Fruit fly (Drosophila melanogaster) whole organism, embryonic: ENCODE results near the gene CG31287.
A peak's percentile ranks its signal among the peaks of the same experiment; 100 is the strongest.

ENCODE experiments used
- Aef1 ChIP-seq: fragments of 200-800 bp; sonication (Bioruptor generic); IDR thresholded peaks from 3 replicates; pipeline ENCODE4 v1.3.6; 2022; ENCODE audit warnings: missing biosample characterization, missing genetic modification characterization
- Antp ChIP-seq: fragments of 200-800 bp; sonication (Bioruptor generic); optimal IDR thresholded peaks from 3 replicates; lab custom pipeline; 2016; ENCODE audit warnings: missing biosample characterization, missing genetic modification characterization
- Blimp-1 ChIP-seq: fragments of 200-800 bp; sonication (Bioruptor generic); optimal IDR thresholded peaks from 3 replicates; lab custom pipeline; 2018; ENCODE audit warnings: missing biosample characterization, missing genetic modification characterization, mild to moderate bottlenecking, moderate library complexity, missing genetic modification reagents
- CG10543 ChIP-seq: fragments of 200-800 bp; sonication (Bioruptor generic); optimal IDR thresholded peaks from 3 replicates; lab custom pipeline; 2017; ENCODE audit warnings: missing biosample characterization, mild to moderate bottlenecking, missing genetic modification characterization, moderate library complexity
- CG10959 ChIP-seq: fragments of 200-800 bp; sonication (Bioruptor generic); IDR thresholded peaks from 2 replicates; pipeline ENCODE4 v1.3.6; 2022; ENCODE audit warnings: missing biosample characterization, missing genetic modification characterization
- CG11560 ChIP-seq: fragments of 200-800 bp; sonication (Bioruptor generic); IDR thresholded peaks from 3 replicates; pipeline ENCODE4 v1.3.6; 2022; ENCODE audit warnings: missing biosample characterization, missing genetic modification characterization
- CG11723 ChIP-seq: fragments of 200-800 bp; sonication (Bioruptor generic); optimal IDR thresholded peaks from 2 replicates; lab custom pipeline; 2017; ENCODE audit warnings: missing biosample characterization, mild to moderate bottlenecking, missing genetic modification characterization
- CG12104 ChIP-seq: fragments of 200-800 bp; sonication (Bioruptor generic); optimal IDR thresholded peaks from 3 replicates; lab custom pipeline; 2016; ENCODE audit warnings: missing biosample characterization, missing genetic modification characterization
- CG12219 ChIP-seq: fragments of 200-800 bp; sonication (Bioruptor generic); optimal IDR thresholded peaks from 3 replicates; lab custom pipeline; 2018; ENCODE audit warnings: missing biosample characterization, mild to moderate bottlenecking, missing genetic modification characterization
- CG12391 ChIP-seq: fragments of 200-800 bp; sonication (Bioruptor generic); optimal IDR thresholded peaks from 3 replicates; lab custom pipeline; 2018; ENCODE audit warnings: missing biosample characterization, mild to moderate bottlenecking, missing genetic modification characterization, moderate library complexity
- CG15073 ChIP-seq: fragments of 200-800 bp; sonication (Bioruptor generic); optimal IDR thresholded peaks from 2 replicates; lab custom pipeline; 2016; ENCODE audit warnings: missing biosample characterization, missing genetic modification characterization
- CG15601 ChIP-seq: fragments of 200-800 bp; sonication (Bioruptor generic); optimal IDR thresholded peaks from 3 replicates; lab custom pipeline; 2019; ENCODE audit warnings: missing biosample characterization, mild to moderate bottlenecking, missing genetic modification characterization, moderate library complexity
- CG1792 ChIP-seq: fragments of 200-800 bp; sonication (Bioruptor generic); optimal IDR thresholded peaks from 2 replicates; lab custom pipeline; 2016; ENCODE audit warnings: missing biosample characterization, missing genetic modification characterization
- CG2199 ChIP-seq: fragments of 200-800 bp; sonication (Bioruptor generic); IDR thresholded peaks from 3 replicates; pipeline ENCODE4 v1.3.6; 2022; ENCODE audit warnings: missing biosample characterization, missing genetic modification characterization
- CG2712 ChIP-seq: fragments of 200-800 bp; optimal IDR thresholded peaks from 3 replicates; lab custom pipeline; 2019; ENCODE audit warnings: missing biosample characterization, mild to moderate bottlenecking, missing genetic modification characterization, moderate library complexity
- CG2875 ChIP-seq: fragments of 200-800 bp; sonication (Bioruptor generic); optimal IDR thresholded peaks from 2 replicates; lab custom pipeline; 2017; ENCODE audit warnings: missing biosample characterization, mild to moderate bottlenecking, missing genetic modification characterization, missing genetic modification reagents
- CG31224 ChIP-seq: fragments of 200-800 bp; sonication (Bioruptor generic); IDR thresholded peaks from 2 replicates; pipeline ENCODE4 v1.3.6; 2022; ENCODE audit warnings: missing biosample characterization, missing genetic modification characterization
- CG34422 ChIP-seq: fragments of 200-800 bp; sonication (Bioruptor generic); IDR thresholded peaks from 3 replicates; pipeline ENCODE4 v1.3.6; 2022; ENCODE audit warnings: missing biosample characterization, missing genetic modification characterization
- CG6272 ChIP-seq: fragments of 200-800 bp; sonication (Bioruptor generic); IDR thresholded peaks from 2 replicates; pipeline ENCODE4 v1.3.6; 2022; ENCODE audit warnings: missing biosample characterization, missing genetic modification characterization
- CG6689 ChIP-seq: fragments of 200-800 bp; sonication (Bioruptor generic); IDR thresholded peaks from 2 replicates; pipeline ENCODE4 v1.3.6; 2022; ENCODE audit warnings: missing biosample characterization, missing genetic modification characterization
- CG6854 ChIP-seq: fragments of 200-800 bp; sonication (Bioruptor generic); optimal IDR thresholded peaks from 3 replicates; lab custom pipeline; 2017; ENCODE audit warnings: missing biosample characterization, mild to moderate bottlenecking, missing genetic modification characterization
- CG7963 ChIP-seq: fragments of 200-800 bp; sonication (Bioruptor generic); IDR thresholded peaks from 3 replicates; pipeline ENCODE4 v1.3.6; 2022; ENCODE audit warnings: missing biosample characterization, missing genetic modification characterization; ENCODE audit not compliant: partially characterized antibody
- CG8089 ChIP-seq: fragments of 200-800 bp; sonication (Bioruptor generic); optimal IDR thresholded peaks from 3 replicates; lab custom pipeline; 2016; ENCODE audit warnings: missing biosample characterization, missing genetic modification characterization
- CG8388 ChIP-seq: fragments of 200-800 bp; sonication (Bioruptor generic); optimal IDR thresholded peaks from 2 replicates; lab custom pipeline; 2019; ENCODE audit warnings: missing biosample characterization, mild to moderate bottlenecking, missing genetic modification characterization, moderate library complexity
- CTCF ChIP-seq: fragments of 200-800 bp; sonication (Bioruptor generic); optimal IDR thresholded peaks from 2 replicates; lab custom pipeline; 2017; ENCODE audit warnings: missing biosample characterization, mild to moderate bottlenecking, missing genetic modification characterization, moderate library complexity
- D19A ChIP-seq: fragments of 200-800 bp; optimal IDR thresholded peaks from 3 replicates; lab custom pipeline; 2019; ENCODE audit warnings: missing biosample characterization, mild to moderate bottlenecking, missing genetic modification characterization, moderate library complexity
- Lhr ChIP-seq: fragments of 200-800 bp; sonication (Bioruptor generic); optimal IDR thresholded peaks from 3 replicates; lab custom pipeline; 2017; ENCODE audit warnings: mild to moderate bottlenecking, missing biosample characterization, missing genetic modification reagents, missing genetic modification characterization
- Myb ChIP-seq: fragments of 200-800 bp; sonication (Bioruptor generic); optimal IDR thresholded peaks from 2 replicates; lab custom pipeline; 2016; ENCODE audit warnings: missing biosample characterization, missing genetic modification characterization
- Nf-YC ChIP-seq: fragments of 200-800 bp; optimal IDR thresholded peaks from 3 replicates; lab custom pipeline; 2019; ENCODE audit warnings: missing biosample characterization, mild to moderate bottlenecking, missing genetic modification characterization, moderate library complexity
- NfI ChIP-seq: fragments of 200-800 bp; sonication (Bioruptor generic); optimal IDR thresholded peaks from 3 replicates; lab custom pipeline; 2018; ENCODE audit warnings: missing biosample characterization, mild to moderate bottlenecking, missing genetic modification characterization, moderate library complexity
- Oli ChIP-seq: fragments of 200-800 bp; sonication (Bioruptor generic); optimal IDR thresholded peaks from 2 replicates; lab custom pipeline; 2018; ENCODE audit warnings: missing biosample characterization, mild to moderate bottlenecking, missing genetic modification characterization, moderate library complexity
- YL-1 ChIP-seq: fragments of 200-800 bp; sonication (Bioruptor generic); optimal IDR thresholded peaks from 3 replicates; lab custom pipeline; 2017; ENCODE audit warnings: missing biosample characterization, mild to moderate bottlenecking, missing genetic modification characterization
- ap ChIP-seq: fragments of 200-800 bp; sonication (Bioruptor generic); IDR thresholded peaks from 2 replicates; pipeline ENCODE4 v1.3.6; 2022; ENCODE audit warnings: missing biosample characterization, missing genetic modification characterization
- bcd ChIP-seq: fragments of 200-800 bp; sonication (Bioruptor generic); optimal IDR thresholded peaks from 2 replicates; lab custom pipeline; 2017; ENCODE audit warnings: missing biosample characterization, mild to moderate bottlenecking, missing genetic modification characterization
- bigmax ChIP-seq: fragments of 200-800 bp; sonication (Bioruptor generic); optimal IDR thresholded peaks from 2 replicates; lab custom pipeline; 2018; ENCODE audit warnings: missing biosample characterization, mild to moderate bottlenecking, missing genetic modification characterization
- caup ChIP-seq: fragments of 200-800 bp; sonication (Bioruptor generic); optimal IDR thresholded peaks from 3 replicates; lab custom pipeline; 2017; ENCODE audit warnings: missing biosample characterization, mild to moderate bottlenecking, missing genetic modification characterization, moderate library complexity; ENCODE audit not compliant: severe bottlenecking
- chinmo ChIP-seq: fragments of 200-800 bp; sonication (Bioruptor generic); IDR thresholded peaks from 4 replicates; pipeline ENCODE4 v1.3.6; 2022; ENCODE audit warnings: missing biosample characterization, missing genetic modification characterization; ENCODE audit not compliant: partially characterized antibody
- gem ChIP-seq: fragments of 200-800 bp; sonication (Bioruptor generic); optimal IDR thresholded peaks from 2 replicates; lab custom pipeline; 2019; ENCODE audit warnings: missing biosample characterization, mild to moderate bottlenecking, missing genetic modification characterization, moderate library complexity
- gro ChIP-seq: fragments of 200-800 bp; sonication (Bioruptor generic); optimal IDR thresholded peaks from 2 replicates; lab custom pipeline; 2016; ENCODE audit warnings: missing biosample characterization, missing genetic modification characterization
- gsb-n ChIP-seq: fragments of 200-800 bp; sonication (Bioruptor generic); optimal IDR thresholded peaks from 3 replicates; lab custom pipeline; 2018; ENCODE audit warnings: missing biosample characterization, mild to moderate bottlenecking, missing genetic modification characterization
- kni ChIP-seq: fragments of 200-800 bp; sonication (Bioruptor generic); optimal IDR thresholded peaks from 3 replicates; lab custom pipeline; 2017; ENCODE audit warnings: mild to moderate bottlenecking, missing biosample characterization, missing genetic modification reagents, missing genetic modification characterization
- mirr ChIP-seq: fragments of 200-800 bp; sonication (Bioruptor generic); optimal IDR thresholded peaks from 3 replicates; lab custom pipeline; 2018; ENCODE audit warnings: missing biosample characterization, mild to moderate bottlenecking, missing genetic modification characterization
- oc ChIP-seq: fragments of 200-800 bp; sonication (Bioruptor generic); optimal IDR thresholded peaks from 2 replicates; lab custom pipeline; 2018; ENCODE audit warnings: missing biosample characterization, mild to moderate bottlenecking, missing genetic modification characterization, moderate library complexity
- onecut ChIP-seq: fragments of 200-800 bp; sonication (Bioruptor generic); IDR thresholded peaks from 2 replicates; pipeline ENCODE4 v1.3.6; 2022; ENCODE audit warnings: missing biosample characterization, missing genetic modification characterization
- phol ChIP-seq: fragments of 200-800 bp; sonication (Bioruptor generic); optimal IDR thresholded peaks from 3 replicates; lab custom pipeline; 2018; ENCODE audit warnings: missing biosample characterization, mild to moderate bottlenecking, missing genetic modification characterization, moderate library complexity
- ro ChIP-seq: fragments of 200-800 bp; sonication (Bioruptor generic); IDR thresholded peaks from 2 replicates; pipeline ENCODE4 v1.3.6; 2022; ENCODE audit warnings: missing biosample characterization, missing genetic modification characterization
- shn ChIP-seq: fragments of 200-800 bp; sonication (Bioruptor generic); optimal IDR thresholded peaks from 3 replicates; lab custom pipeline; 2016; ENCODE audit warnings: missing biosample characterization, missing genetic modification characterization
- sisA ChIP-seq: fragments of 200-800 bp; sonication (Bioruptor generic); IDR thresholded peaks from 2 replicates; pipeline ENCODE4 v1.3.6; 2022; ENCODE audit warnings: missing biosample characterization, missing genetic modification characterization
- tx ChIP-seq: fragments of 200-800 bp; sonication (Bioruptor generic); optimal IDR thresholded peaks from 2 replicates; lab custom pipeline; 2016; ENCODE audit warnings: missing biosample characterization, missing genetic modification characterization
- vvl ChIP-seq: fragments of 200-800 bp; sonication (Bioruptor generic); IDR thresholded peaks from 2 replicates; pipeline ENCODE4 v1.3.6; 2022; ENCODE audit warnings: missing biosample characterization, missing genetic modification characterization
- yki ChIP-seq: fragments of >200 bp; optimal IDR thresholded peaks from 3 replicates; lab custom pipeline; 2018

Gene CG31287

DNA sequence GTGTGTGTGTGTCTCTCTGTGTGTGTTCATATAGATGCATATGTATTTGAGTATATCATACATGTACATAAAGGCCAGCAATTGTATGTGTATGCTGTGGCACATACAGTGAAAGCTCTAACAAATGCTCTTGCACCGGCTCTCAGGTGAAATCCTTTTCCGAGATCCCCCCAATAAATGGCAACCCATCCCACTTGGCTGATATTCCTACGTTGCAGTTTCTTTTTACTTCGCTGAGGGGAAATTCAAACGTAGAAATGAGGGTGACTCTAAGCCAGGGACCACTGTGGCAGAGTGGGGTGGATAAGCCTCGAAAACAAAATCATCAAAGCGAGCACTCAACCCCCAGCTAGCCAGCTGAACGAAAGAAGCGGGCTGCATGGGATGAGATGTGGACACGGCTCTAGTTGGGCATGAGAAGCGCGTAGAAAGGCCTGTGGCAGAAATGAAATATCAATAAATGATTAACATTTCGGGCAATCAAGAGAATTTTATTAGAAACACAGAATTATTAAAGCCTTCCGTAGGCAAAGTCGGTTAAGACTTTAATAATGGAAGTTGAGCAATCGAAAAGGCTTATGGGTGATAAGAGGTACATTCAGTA lies 19.2 kb downstream of the CG31287 start (continued):
- TF ChIP-seq Blimp-1 (GFP tag; lab: Kevin White, UChicago): peak; percentile 99
- TF ChIP-seq Oli (tag; lab: Kevin White, UChicago): peak; percentile 99
- TF ChIP-seq ro (GFP tag; lab: Robert Waterston, UW): peak; percentile 100
- TF ChIP-seq CG10959 (GFP tag; lab: Robert Waterston, UW): peak; percentile 99
- TF ChIP-seq CG31224 (GFP tag; lab: Robert Waterston, UW): peak; percentile 98
- TF ChIP-seq CG12219 (GFP tag; lab: Kevin White, UChicago): peak; percentile 99
- TF ChIP-seq mirr (GFP tag; lab: Kevin White, UChicago): peak; percentile 99
- peak; percentile 77 for TF ChIP-seq CTCF (GFP tag; lab: Kevin White, UChicago)
- peak; percentile 98 for TF ChIP-seq CG10543
- TF ChIP-seq CG11723 (GFP tag; lab: Kevin White, UChicago): peak; percentile 97
- TF ChIP-seq CG6854 (GFP tag; lab: Kevin White, UChicago): peak; percentile 97
- peak; percentile 97 for TF ChIP-seq phol
- TF ChIP-seq CG6689 (GFP tag; lab: Robert Waterston, UW): peak; percentile 99
- peak; percentile 100 for TF ChIP-seq vvl (GFP tag; lab: Robert Waterston, UW)
- peak; percentile 99 for TF ChIP-seq gsb-n (tag; lab: Kevin White, UChicago)
- TF ChIP-seq Nf-YC: peak; percentile 76
- TF ChIP-seq CG8388 (GFP tag; lab: Kevin White, UChicago): peak; percentile 98
- TF ChIP-seq CG15073 (GFP tag; lab: Kevin White, UChicago): peak; percentile 94
- peak; percentile 94 for TF ChIP-seq CG12104 (GFP tag; lab: Kevin White, UChicago)
- TF ChIP-seq CG8089: peak; percentile 99
- peak; percentile 100 for TF ChIP-seq CG2199 (GFP tag; lab: Robert Waterston, UW)
- peak; percentile 99 for TF ChIP-seq gem (tag; lab: Kevin White, UChicago)
- peak; percentile 100 for TF ChIP-seq CG6272 (GFP tag; lab: Robert Waterston, UW)
- peak; percentile 99 for TF ChIP-seq CG2875
- TF ChIP-seq Lhr (GFP tag; lab: Kevin White, UChicago): peak; percentile 98
- TF ChIP-seq caup (GFP tag; lab: Kevin White, UChicago): peak; percentile 99
- TF ChIP-seq CG7963 (GFP tag; lab: Robert Waterston, UW): no peak
- peak; percentile 94 for TF ChIP-seq YL-1 (GFP tag; lab: Kevin White, UChicago)
- peak; percentile 98 for TF ChIP-seq CG15601 (tag; lab: Kevin White, UChicago)
- TF ChIP-seq NfI (GFP tag; lab: Kevin White, UChicago): peak; percentile 99
- TF ChIP-seq Myb (GFP tag; lab: Kevin White, UChicago): peak; percentile 95
- TF ChIP-seq CG1792: peak; percentile 99
- peak; percentile 95 for TF ChIP-seq CG11560 (tag; lab: Robert Waterston, UW)
- TF ChIP-seq kni (GFP tag; lab: Kevin White, UChicago): peak; percentile 95
- peak; percentile 99 for TF ChIP-seq CG2712 (tag; lab: Kevin White, UChicago)
- TF ChIP-seq gro (GFP tag; lab: Kevin White, UChicago): peak; percentile 100
- peak; percentile 98 for TF ChIP-seq D19A (tag; lab: Kevin White, UChicago)
- TF ChIP-seq oc: peak; percentile 100
- peak; percentile 89 for TF ChIP-seq bigmax (GFP tag; lab: Kevin White, UChicago)
- TF ChIP-seq onecut (GFP tag; lab: Robert Waterston, UW): peak; percentile 99
- peak; percentile 100 for TF ChIP-seq Aef1
- peak; percentile 98 for TF ChIP-seq CG12391 (tag; lab: Kevin White, UChicago)
- peak; percentile 85; the same call in 3 of the 4 replicates for TF ChIP-seq chinmo (GFP tag; lab: Robert Waterston, UW)
- peak; percentile 99 for TF ChIP-seq shn (GFP tag; lab: Kevin White, UChicago)
- peak; percentile 100 for TF ChIP-seq ap (GFP tag; lab: Robert Waterston, UW)
- TF ChIP-seq bcd (GFP tag; lab: Kevin White, UChicago): peak; percentile 98
- TF ChIP-seq Antp: peak; percentile 100
- no peak for TF ChIP-seq yki
- peak; percentile 99 for TF ChIP-seq tx
- peak; percentile 100 for TF ChIP-seq CG34422
- peak; percentile 100 for TF ChIP-seq sisA (GFP tag; lab: Robert Waterston, UW)
